Worm (Caenorhabditis elegans) whole organism, late embryonic: ENCODE data around the gene npr-30.

Source experiments
- C08G9.2 ChIP-seq: sonication (generic microtip); optimal IDR thresholded peaks from 2 replicates; lab custom pipeline; 2016; ENCODE audit warnings: mild to moderate bottlenecking, missing genetic modification characterization, moderate library complexity, missing compliant biosample characterization
- C38D4.7 ChIP-seq: fragments of 200-800 bp; sonication (Bioruptor generic); optimal IDR thresholded peaks from 2 replicates; lab custom pipeline; 2018; ENCODE audit warnings: mild to moderate bottlenecking, missing genetic modification characterization, moderate library complexity, missing compliant biosample characterization
- F13H6.1 ChIP-seq: sonication (generic microtip); optimal IDR thresholded peaks from 2 replicates; lab custom pipeline; 2016; ENCODE audit warnings: missing genetic modification characterization, missing compliant biosample characterization
- K02D7.2 ChIP-seq: sonication (generic microtip); optimal IDR thresholded peaks from 2 replicates; lab custom pipeline; 2017; ENCODE audit warnings: mild to moderate bottlenecking, missing genetic modification characterization, missing compliant biosample characterization
- T23F11.4 ChIP-seq: fragments of 200-800 bp; sonication (Bioruptor generic); optimal IDR thresholded peaks from 2 replicates; lab custom pipeline; 2018; ENCODE audit warnings: mild to moderate bottlenecking, missing genetic modification characterization, missing compliant biosample characterization
- ceh-14 ChIP-seq: sonication (generic microtip); optimal IDR thresholded peaks from 2 replicates; lab custom pipeline; 2016; ENCODE audit warnings: missing genotype, missing genetic modification characterization, missing compliant biosample characterization
- ceh-2 ChIP-seq: sonication (generic microtip); optimal IDR thresholded peaks from 2 replicates; lab custom pipeline; 2016; ENCODE audit warnings: missing genotype, missing genetic modification characterization, missing compliant biosample characterization
- ceh-22 ChIP-seq: sonication (generic microtip); optimal IDR thresholded peaks from 2 replicates; lab custom pipeline; 2017; ENCODE audit warnings: missing biosample characterization, missing genetic modification characterization
- ceh-24 ChIP-seq: sonication (generic microtip); optimal IDR thresholded peaks from 2 replicates; lab custom pipeline; 2016; ENCODE audit warnings: mild to moderate bottlenecking, missing genetic modification characterization, missing compliant biosample characterization
- ceh-30 ChIP-seq: fragments of 150-350 bp; optimal IDR thresholded peaks from 2 replicates; lab custom pipeline; 2014; ENCODE audit warnings: missing biosample characterization, missing genetic modification characterization
- ceh-34 ChIP-seq: sonication (generic microtip); optimal IDR thresholded peaks from 2 replicates; lab custom pipeline; 2016; ENCODE audit warnings: mild to moderate bottlenecking, missing genetic modification characterization, missing compliant biosample characterization
- ceh-48 ChIP-seq: sonication (generic microtip); optimal IDR thresholded peaks from 2 replicates; lab custom pipeline; 2016; ENCODE audit warnings: missing genetic modification characterization, inconsistent platforms, missing compliant biosample characterization
- ceh-9 ChIP-seq: sonication (generic microtip); optimal IDR thresholded peaks from 2 replicates; lab custom pipeline; 2016; ENCODE audit warnings: mild to moderate bottlenecking, missing genetic modification characterization, inconsistent platforms, missing compliant biosample characterization
- che-1 ChIP-seq: sonication (generic microtip); optimal IDR thresholded peaks from 2 replicates; lab custom pipeline; 2016; ENCODE audit warnings: mild to moderate bottlenecking, missing genetic modification characterization, missing compliant biosample characterization
- dmd-4 ChIP-seq: sonication (generic microtip); optimal IDR thresholded peaks from 2 replicates; lab custom pipeline; 2016; ENCODE audit warnings: borderline replicate concordance, missing genetic modification characterization, missing compliant biosample characterization
- dve-1 ChIP-seq: sonication (generic microtip); optimal IDR thresholded peaks from 2 replicates; lab custom pipeline; 2017; ENCODE audit warnings: antibody characterized with exemption, mild to moderate bottlenecking, missing genetic modification characterization, missing compliant biosample characterization
- elt-2 ChIP-seq: sonication (generic microtip); optimal IDR thresholded peaks from 2 replicates; lab custom pipeline; 2016; ENCODE audit warnings: missing genetic modification reagents, missing genetic modification characterization, missing compliant biosample characterization
- elt-4 ChIP-seq: sonication (generic microtip); optimal IDR thresholded peaks from 2 replicates; lab custom pipeline; 2016; ENCODE audit warnings: missing genetic modification characterization, missing compliant biosample characterization
- ets-4 ChIP-seq: sonication (generic microtip); optimal IDR thresholded peaks from 2 replicates; lab custom pipeline; 2016; ENCODE audit warnings: missing genetic modification characterization, missing compliant biosample characterization
- fax-1 ChIP-seq: sonication (generic microtip); optimal IDR thresholded peaks from 2 replicates; lab custom pipeline; 2016; ENCODE audit warnings: missing genotype, missing genetic modification characterization, missing compliant biosample characterization
- hlh-15 ChIP-seq: sonication (generic microtip); optimal IDR thresholded peaks from 2 replicates; lab custom pipeline; 2016; ENCODE audit warnings: missing genetic modification characterization, missing compliant biosample characterization
- hlh-8 ChIP-seq: sonication (generic microtip); optimal IDR thresholded peaks from 2 replicates; lab custom pipeline; 2016; ENCODE audit warnings: missing genotype, missing genetic modification characterization, missing compliant biosample characterization
- lin-11 ChIP-seq: fragments of 200-800 bp; sonication (Bioruptor generic); optimal IDR thresholded peaks from 2 replicates; lab custom pipeline; 2018; ENCODE audit warnings: mild to moderate bottlenecking, missing genetic modification characterization, missing compliant biosample characterization
- madf-2 ChIP-seq: sonication (generic microtip); optimal IDR thresholded peaks from 2 replicates; lab custom pipeline; 2017; ENCODE audit warnings: missing genetic modification characterization, missing compliant biosample characterization
- nhr-232 ChIP-seq: sonication (generic microtip); optimal IDR thresholded peaks from 2 replicates; lab custom pipeline; 2016; ENCODE audit warnings: missing genetic modification characterization, missing compliant biosample characterization
- npax-4 ChIP-seq: sonication (generic microtip); optimal IDR thresholded peaks from 2 replicates; lab custom pipeline; 2016; ENCODE audit warnings: missing genetic modification characterization, missing compliant biosample characterization
- pag-3 ChIP-seq: sonication (generic microtip); optimal IDR thresholded peaks from 2 replicates; lab custom pipeline; 2016; ENCODE audit warnings: missing compliant biosample characterization, missing genetic modification characterization, borderline replicate concordance
- pha-4 ChIP-seq: fragments of 150-350 bp; optimal IDR thresholded peaks from 2 replicates; lab custom pipeline; 2018; ENCODE audit warnings: missing biosample characterization, missing genetic modification reagents, missing genetic modification characterization
- pqm-1 ChIP-seq: sonication (generic microtip); optimal IDR thresholded peaks from 2 replicates; lab custom pipeline; 2016; ENCODE audit warnings: missing genetic modification characterization, missing compliant biosample characterization
- ref-2 ChIP-seq: sonication (generic microtip); optimal IDR thresholded peaks from 2 replicates; lab custom pipeline; 2016; ENCODE audit warnings: missing genetic modification characterization, missing compliant biosample characterization
- sdc-2 ChIP-seq: sonication (generic microtip); optimal IDR thresholded peaks from 2 replicates; lab custom pipeline; 2016; ENCODE audit warnings: missing genotype, missing genetic modification characterization, missing compliant biosample characterization
- sox-4 ChIP-seq: sonication (generic microtip); optimal IDR thresholded peaks from 2 replicates; lab custom pipeline; 2017; ENCODE audit warnings: mild to moderate bottlenecking, missing genetic modification characterization, inconsistent platforms, missing compliant biosample characterization
- tbx-7 ChIP-seq: sonication (generic microtip); optimal IDR thresholded peaks from 2 replicates; lab custom pipeline; 2016; ENCODE audit warnings: missing genotype, missing genetic modification characterization, missing compliant biosample characterization
- unc-3 ChIP-seq, 2 experiments: fragments of 200-800 bp in 1 of 2; sonication (Bioruptor generic) in 1 of 2; sonication (generic microtip) in 1 of 2; conservative IDR thresholded peaks in 1 of 2; optimal IDR thresholded peaks in 1 of 2; 2 replicates each; pipeline versions ENCODE4 v1.3.6 to Lab custom; 2016 to 2022; ENCODE audit warnings: missing compliant biosample characterization in 2 of 2, missing genetic modification characterization in 2 of 2, missing genetic modification reagents in 1 of 2
- unc-42 ChIP-seq: sonication (generic microtip); optimal IDR thresholded peaks from 2 replicates; lab custom pipeline; 2016; ENCODE audit warnings: missing genotype, missing genetic modification characterization, missing compliant biosample characterization
- unc-55 ChIP-seq: sonication (generic microtip); optimal IDR thresholded peaks from 2 replicates; lab custom pipeline; 2017; ENCODE audit warnings: missing biosample characterization, missing genetic modification reagents, missing genetic modification characterization
- unc-86 ChIP-seq: sonication (generic microtip); optimal IDR thresholded peaks from 2 replicates; lab custom pipeline; 2016; ENCODE audit warnings: missing genetic modification characterization, missing compliant biosample characterization
- ztf-16 ChIP-seq: sonication (generic microtip); optimal IDR thresholded peaks from 2 replicates; lab custom pipeline; 2017; ENCODE audit warnings: missing genetic modification characterization, missing compliant biosample characterization

The npr-30 gene

DNA sequence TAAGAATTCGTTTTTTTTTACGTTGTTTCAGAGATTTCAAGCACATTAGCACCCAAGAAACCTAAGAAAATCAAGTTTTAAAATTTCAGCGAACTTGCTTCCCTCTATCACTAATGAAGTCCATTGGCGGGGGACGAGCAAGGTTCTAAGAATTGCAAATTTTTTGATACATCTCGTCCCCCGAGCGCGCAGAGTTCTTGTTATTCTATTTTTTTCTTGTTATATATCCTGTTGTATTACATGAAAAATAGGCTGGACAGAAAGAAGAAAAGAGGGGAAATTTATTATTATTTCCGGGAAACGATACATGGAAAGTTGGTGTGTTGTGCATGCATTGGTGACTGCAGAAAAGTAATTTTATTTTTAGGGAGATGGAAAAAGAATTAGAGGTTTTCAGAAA is 26.5 kb downstream of the npr-30 start:
- TF ChIP-seq lin-11: no peak
- TF ChIP-seq, all 69 proteins: peak for 0

DNA sequence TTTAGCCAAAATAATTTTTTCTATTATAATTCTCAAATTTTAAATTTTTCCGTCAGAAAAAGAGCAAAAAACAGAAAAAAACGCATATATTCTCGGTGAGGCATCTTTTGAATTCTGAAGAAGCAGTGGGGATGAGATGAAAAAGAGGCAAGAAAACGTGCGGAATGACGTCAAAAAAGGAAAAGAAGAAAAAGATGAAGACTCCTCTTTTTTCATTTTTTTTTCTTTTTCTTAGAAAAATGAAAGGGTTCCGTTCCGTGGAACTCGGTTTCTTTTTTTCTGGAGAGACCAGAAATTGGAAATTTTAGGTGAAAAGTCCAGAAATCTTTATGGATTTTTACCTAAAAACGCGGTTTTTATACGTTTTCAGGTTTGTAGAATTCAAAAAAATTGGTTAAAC is 27.3 kb downstream of the npr-30 start:
- no peak for TF ChIP-seq ets-4
- no peak for TF ChIP-seq ceh-30 (tag; lab: Kevin White, UChicago)
- no peak for TF ChIP-seq hlh-8 (tag; lab: Kevin White, UChicago)
- no peak for TF ChIP-seq tbx-7 (tag; lab: Kevin White, UChicago)
- no peak for TF ChIP-seq K02D7.2 (tag; lab: Kevin White, UChicago)
- TF ChIP-seq unc-55: no peak
- no peak for TF ChIP-seq ceh-22 (tag; lab: Kevin White, UChicago)
- no peak for TF ChIP-seq npax-4 (tag; lab: Kevin White, UChicago)
- no peak for TF ChIP-seq ceh-48
- TF ChIP-seq elt-4 (tag; lab: Kevin White, UChicago): no peak
- no peak for TF ChIP-seq sox-4
- no peak for TF ChIP-seq T23F11.4 (GFP tag; lab: Kevin White, UChicago)

ce11 chrIII:31600-31999 is 28.5 kb downstream of the npr-30 start:
- TF ChIP-seq ets-4 (no peak), pqm-1 (tag; lab: Kevin White, UChicago) (no peak), ceh-9 (tag; lab: Kevin White, UChicago) (no peak), C08G9.2 (tag; lab: Kevin White, UChicago) (no peak), ceh-34 (tag; lab: Kevin White, UChicago) (no peak), dve-1 (tag; lab: Kevin White, UChicago) (no peak), ztf-16 (tag; lab: Kevin White, UChicago) (no peak), elt-2 (tag; lab: Kevin White, UChicago) (no peak)

DNA sequence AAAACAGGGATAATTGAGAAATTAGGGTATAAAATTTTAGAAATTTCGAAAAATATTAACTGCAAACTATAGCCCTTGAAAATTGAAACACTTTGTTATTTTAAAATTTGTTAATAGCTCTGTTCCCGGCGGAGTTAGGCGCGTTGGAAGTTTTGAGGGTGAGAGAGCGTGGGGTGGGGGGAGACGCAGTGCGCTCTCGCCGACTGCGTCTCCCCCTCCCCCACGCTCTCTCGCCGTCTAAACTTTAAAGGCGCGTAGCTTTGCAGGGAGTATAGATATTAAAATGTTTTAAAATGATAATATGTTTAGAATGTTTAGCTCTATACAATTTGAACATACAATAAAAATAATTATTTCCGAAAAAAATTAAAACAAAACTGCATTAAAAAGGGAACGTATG is 30.1 kb downstream of the npr-30 start:
- no peak for TF ChIP-seq pag-3
- TF ChIP-seq F13H6.1 (tag; lab: Kevin White, UChicago): no peak
- no peak for TF ChIP-seq pha-4 (tag; lab: Kevin White, UChicago)
- TF ChIP-seq fax-1 (tag; lab: Kevin White, UChicago): no peak
- TF ChIP-seq ceh-9 (tag; lab: Kevin White, UChicago): no peak

- TF ChIP-seq pag-3 (no peak), T23F11.4 (GFP tag; lab: Kevin White, UChicago) (no peak), sdc-2 (no peak), dmd-4 (tag; lab: Kevin White, UChicago) (no peak), lin-11 (no peak), hlh-15 (tag; lab: Kevin White, UChicago) (no peak), unc-55 (no peak), madf-2 (tag; lab: Kevin White, UChicago) (no peak), unc-42 (tag; lab: Kevin White, UChicago) (no peak), ref-2 (tag; lab: Kevin White, UChicago) (no peak), ceh-24 (tag; lab: Kevin White, UChicago) (no peak), ceh-2 (tag; lab: Kevin White, UChicago) (no peak), che-1 (tag; lab: Kevin White, UChicago) (no peak), tbx-7 (tag; lab: Kevin White, UChicago) (no peak), nhr-232 (tag; lab: Kevin White, UChicago) (no peak), unc-86 (tag; lab: Kevin White, UChicago) (no peak), C38D4.7 (no peak), ceh-14 (no peak), F13H6.1 (tag; lab: Kevin White, UChicago) (no peak), unc-3 (GFP tag; conservative IDR thresholded peaks at IDR 0.05; lab: Robert Waterston, UW) (no peak), unc-3 (tag; optimal IDR thresholded peaks at IDR 0.05; lab: Kevin White, UChicago) (no peak)
- TF ChIP-seq, all 69 proteins: peak for 0
Observed at ce11 chrIII:38117-38516, 35.0 kb downstream of the npr-30 start, which contains the start of gene clp-10. Gene clp-10 (minus strand): TSS chrIII:38217.
